Fruit fly (Drosophila melanogaster) whole organism, embryonic: ENCODE measurements around the gene ocn.

Experiments used
- CG10321 ChIP-seq: fragments of 200-800 bp; sonication (Bioruptor generic); IDR thresholded peaks from 2 replicates; pipeline ENCODE4 v1.3.6; 2022; ENCODE audit warnings: missing biosample characterization, missing genetic modification characterization
- CG11085 ChIP-seq: fragments of 200-800 bp; sonication (Bioruptor generic); IDR thresholded peaks from 2 replicates; pipeline ENCODE4 v1.3.6; 2022; ENCODE audit warnings: missing biosample characterization, missing genetic modification characterization
- CG12659 ChIP-seq: fragments of 200-800 bp; sonication (Bioruptor generic); optimal IDR thresholded peaks from 3 replicates; lab custom pipeline; 2017; ENCODE audit warnings: mild to moderate bottlenecking, missing biosample characterization, missing genetic modification reagents, missing genetic modification characterization
- CG12744 ChIP-seq: fragments of 200-800 bp; sonication (Bioruptor generic); optimal IDR thresholded peaks from 2 replicates; lab custom pipeline; 2016; ENCODE audit warnings: missing biosample characterization, missing genetic modification characterization
- CG13296 ChIP-seq: fragments of 200-800 bp; sonication (Bioruptor generic); optimal IDR thresholded peaks from 3 replicates; lab custom pipeline; 2018; ENCODE audit warnings: missing biosample characterization, mild to moderate bottlenecking, missing genetic modification characterization
- CG15011 ChIP-seq: fragments of 200-800 bp; sonication (Bioruptor generic); optimal IDR thresholded peaks from 3 replicates; lab custom pipeline; 2018; ENCODE audit warnings: missing biosample characterization, mild to moderate bottlenecking, missing genetic modification characterization
- CG16813 ChIP-seq: fragments of 200-800 bp; sonication (Bioruptor generic); IDR thresholded peaks from 3 replicates; pipeline ENCODE4 v1.3.6; 2022; ENCODE audit warnings: missing biosample characterization, missing genetic modification characterization; ENCODE audit not compliant: partially characterized antibody
- CG17385 ChIP-seq: fragments of 200-800 bp; sonication (Bioruptor generic); optimal IDR thresholded peaks from 3 replicates; lab custom pipeline; 2018; ENCODE audit warnings: missing biosample characterization, mild to moderate bottlenecking, missing genetic modification characterization
- CG17568 ChIP-seq: fragments of 200-800 bp; sonication (Bioruptor generic); optimal IDR thresholded peaks from 2 replicates; lab custom pipeline; 2018; ENCODE audit warnings: missing biosample characterization, mild to moderate bottlenecking, missing genetic modification characterization, moderate library complexity
- CG2199 ChIP-seq: fragments of 200-800 bp; sonication (Bioruptor generic); IDR thresholded peaks from 3 replicates; pipeline ENCODE4 v1.3.6; 2022; ENCODE audit warnings: missing biosample characterization, missing genetic modification characterization
- CG2712 ChIP-seq: fragments of 200-800 bp; optimal IDR thresholded peaks from 3 replicates; lab custom pipeline; 2019; ENCODE audit warnings: missing biosample characterization, mild to moderate bottlenecking, missing genetic modification characterization, moderate library complexity
- CG34376 ChIP-seq: fragments of 200-800 bp; sonication (Bioruptor generic); optimal IDR thresholded peaks from 2 replicates; lab custom pipeline; 2018; ENCODE audit warnings: missing biosample characterization, mild to moderate bottlenecking, missing genetic modification characterization
- CG4328 ChIP-seq: fragments of 200-800 bp; sonication (Bioruptor generic); optimal IDR thresholded peaks from 3 replicates; lab custom pipeline; 2017; ENCODE audit warnings: missing biosample characterization, missing genetic modification reagents, missing genetic modification characterization
- CG4854 ChIP-seq: fragments of 200-800 bp; sonication (Bioruptor generic); optimal IDR thresholded peaks from 2 replicates; lab custom pipeline; 2016; ENCODE audit warnings: missing biosample characterization, missing genetic modification characterization, inconsistent platforms
- CG7745 ChIP-seq: fragments of 200-800 bp; sonication (Bioruptor generic); optimal IDR thresholded peaks from 2 replicates; lab custom pipeline; 2018; ENCODE audit warnings: missing biosample characterization, mild to moderate bottlenecking, missing genetic modification characterization, moderate library complexity
- CG8924 ChIP-seq: fragments of 200-800 bp; optimal IDR thresholded peaks from 3 replicates; lab custom pipeline; 2019; ENCODE audit warnings: missing biosample characterization, mild to moderate bottlenecking, missing genetic modification characterization, moderate library complexity
- CG9932 ChIP-seq: fragments of 200-800 bp; sonication (Bioruptor generic); IDR thresholded peaks from 2 replicates; pipeline ENCODE4 v1.3.6; 2022; ENCODE audit warnings: missing biosample characterization, missing genetic modification characterization
- CrebB ChIP-seq: fragments of 200-800 bp; sonication (Bioruptor generic); optimal IDR thresholded peaks from 3 replicates; lab custom pipeline; 2018; ENCODE audit warnings: missing biosample characterization, mild to moderate bottlenecking, missing genetic modification characterization
- Dek ChIP-seq: fragments of 200-800 bp; sonication (Bioruptor generic); optimal IDR thresholded peaks from 3 replicates; lab custom pipeline; 2019; ENCODE audit warnings: missing biosample characterization, mild to moderate bottlenecking, missing genetic modification characterization, moderate library complexity
- Doc3 ChIP-seq: fragments of 200-800 bp; sonication (Bioruptor generic); IDR thresholded peaks from 3 replicates; pipeline ENCODE4 v1.3.6; 2022; ENCODE audit warnings: missing biosample characterization, missing genetic modification characterization; ENCODE audit not compliant: partially characterized antibody
- Dref ChIP-seq: fragments of 200-800 bp; sonication (Bioruptor generic); IDR thresholded peaks from 2 replicates; pipeline ENCODE4 v1.3.6; 2022; ENCODE audit warnings: missing biosample characterization, missing genetic modification characterization
- Ets65A ChIP-seq: fragments of 200-800 bp; sonication (Bioruptor generic); peaks from one replicate; lab custom pipeline; 2016; ENCODE audit warnings: missing biosample characterization, missing genetic modification characterization
- Hey ChIP-seq: fragments of 200-800 bp; sonication (Bioruptor generic); optimal IDR thresholded peaks from 3 replicates; lab custom pipeline; 2018; ENCODE audit warnings: missing biosample characterization, mild to moderate bottlenecking, missing genetic modification characterization
- HmgZ ChIP-seq: fragments of 200-800 bp; sonication (Bioruptor generic); optimal IDR thresholded peaks from 2 replicates; lab custom pipeline; 2018; ENCODE audit warnings: missing biosample characterization, mild to moderate bottlenecking, missing genetic modification characterization
- Hmx ChIP-seq: fragments of 200-800 bp; sonication (Bioruptor generic); optimal IDR thresholded peaks from 2 replicates; lab custom pipeline; 2016; ENCODE audit warnings: missing biosample characterization, missing genetic modification characterization
- Hr39 ChIP-seq: fragments of >200 bp; optimal IDR thresholded peaks from 2 replicates; lab custom pipeline; 2017
- Lhr ChIP-seq: fragments of 200-800 bp; sonication (Bioruptor generic); optimal IDR thresholded peaks from 3 replicates; lab custom pipeline; 2017; ENCODE audit warnings: mild to moderate bottlenecking, missing biosample characterization, missing genetic modification reagents, missing genetic modification characterization
- Mad ChIP-seq: fragments of 200-800 bp; sonication (Bioruptor generic); optimal IDR thresholded peaks from 2 replicates; lab custom pipeline; 2016; ENCODE audit warnings: missing biosample characterization, missing genetic modification characterization
- Myb ChIP-seq: fragments of 200-800 bp; sonication (Bioruptor generic); optimal IDR thresholded peaks from 2 replicates; lab custom pipeline; 2016; ENCODE audit warnings: missing biosample characterization, missing genetic modification characterization
- NFAT ChIP-seq: fragments of 200-800 bp; sonication (Bioruptor generic); IDR thresholded peaks from 2 replicates; pipeline ENCODE4 v1.3.6; 2022; ENCODE audit warnings: missing biosample characterization, missing genetic modification characterization
- Nf-YA ChIP-seq: fragments of 200-800 bp; sonication (Bioruptor generic); IDR thresholded peaks from 2 replicates; pipeline ENCODE4 v1.3.6; 2022; ENCODE audit warnings: missing biosample characterization, missing genetic modification characterization
- Rfx ChIP-seq: fragments of 200-800 bp; sonication (Bioruptor generic); IDR thresholded peaks from 2 replicates; pipeline ENCODE4 v1.3.6; 2022; ENCODE audit warnings: missing biosample characterization, missing genetic modification characterization
- Spps ChIP-seq: fragments of 200-800 bp; sonication (Bioruptor generic); optimal IDR thresholded peaks from 2 replicates; lab custom pipeline; 2018; ENCODE audit warnings: missing biosample characterization, mild to moderate bottlenecking, missing genetic modification characterization
- Stat92E ChIP-seq, 3 experiments: fragments of >200 bp in 2 of 3; fragments of 200-800 bp in 1 of 3; sonication (Bioruptor generic) in 1 of 3; optimal IDR thresholded peaks; 2 replicates each; lab custom pipeline; 2017 to 2019; ENCODE audit warnings: missing biosample characterization in 3 of 3, missing genetic modification characterization in 3 of 3, mild to moderate bottlenecking in 1 of 3, moderate library complexity in 1 of 3
- al ChIP-seq: fragments of 200-800 bp; sonication (Bioruptor generic); IDR thresholded peaks from 2 replicates; pipeline ENCODE4 v1.3.6; 2022; ENCODE audit warnings: missing biosample characterization, missing genetic modification characterization
- amos ChIP-seq: fragments of 200-800 bp; sonication (Bioruptor generic); IDR thresholded peaks from 2 replicates; pipeline ENCODE4 v1.3.6; 2022; ENCODE audit warnings: missing biosample characterization, missing genetic modification characterization; ENCODE audit not compliant: partially characterized antibody
- ash1 ChIP-seq: fragments of 200-800 bp; sonication (Bioruptor generic); optimal IDR thresholded peaks from 2 replicates; lab custom pipeline; 2018; ENCODE audit warnings: missing biosample characterization, mild to moderate bottlenecking, missing genetic modification characterization
- cg ChIP-seq: fragments of 200-800 bp; sonication (Bioruptor generic); optimal IDR thresholded peaks from 3 replicates; lab custom pipeline; 2019; ENCODE audit warnings: missing biosample characterization, mild to moderate bottlenecking, missing genetic modification characterization, moderate library complexity
- chm ChIP-seq: fragments of 200-800 bp; sonication (Bioruptor generic); IDR thresholded peaks from 2 replicates; pipeline ENCODE4 v1.3.6; 2022; ENCODE audit warnings: missing biosample characterization, missing genetic modification characterization
- dati ChIP-seq: fragments of 200-800 bp; sonication (Bioruptor generic); IDR thresholded peaks from 2 replicates; pipeline ENCODE4 v1.3.6; 2022; ENCODE audit warnings: missing biosample characterization, missing genetic modification characterization
- dimm ChIP-seq: fragments of 200-800 bp; sonication (Bioruptor generic); IDR thresholded peaks from 2 replicates; pipeline ENCODE4 v1.3.6; 2022; ENCODE audit warnings: missing biosample characterization, missing genetic modification characterization
- fd3F ChIP-seq: fragments of 200-800 bp; sonication (Bioruptor generic); optimal IDR thresholded peaks from 2 replicates; lab custom pipeline; 2018; ENCODE audit warnings: missing biosample characterization, mild to moderate bottlenecking, missing genetic modification characterization, moderate library complexity
- inv ChIP-seq: fragments of 200-800 bp; sonication (Bioruptor generic); IDR thresholded peaks from 2 replicates; pipeline ENCODE4 v1.3.6; 2022; ENCODE audit warnings: missing biosample characterization, missing genetic modification characterization; ENCODE audit not compliant: partially characterized antibody
- ken ChIP-seq: fragments of 200-800 bp; sonication (Bioruptor generic); IDR thresholded peaks from 3 replicates; pipeline ENCODE4 v1.3.6; 2022; ENCODE audit warnings: missing biosample characterization, missing genetic modification characterization
- lov ChIP-seq, 2 experiments: fragments of 200-800 bp in 1 of 2; fragments of >200 bp in 1 of 2; sonication (Bioruptor generic) in 1 of 2; IDR thresholded peaks in 1 of 2; optimal IDR thresholded peaks in 1 of 2; 2 replicates in 1 of 2; 3 replicates in 1 of 2; pipeline versions ENCODE4 v1.3.6 to Lab custom; 2017 to 2022; ENCODE audit warnings: missing biosample characterization in 1 of 2, missing genetic modification characterization in 1 of 2
- oc ChIP-seq: fragments of 200-800 bp; sonication (Bioruptor generic); optimal IDR thresholded peaks from 2 replicates; lab custom pipeline; 2018; ENCODE audit warnings: missing biosample characterization, mild to moderate bottlenecking, missing genetic modification characterization, moderate library complexity
- prd ChIP-seq, 3 experiments: fragments of >200 bp in 2 of 3; fragments of 200-800 bp in 1 of 3; sonication (Bioruptor generic) in 1 of 3; optimal IDR thresholded peaks in 2 of 3; IDR thresholded peaks in 1 of 3; 2 replicates in 2 of 3; 3 replicates in 1 of 3; pipeline versions ENCODE4 v1.3.6 to Lab custom; 2017 to 2022; ENCODE audit warnings: missing biosample characterization in 1 of 3, missing genetic modification characterization in 1 of 3
- ranshi ChIP-seq: fragments of 200-800 bp; sonication (Bioruptor generic); IDR thresholded peaks from 2 replicates; pipeline ENCODE4 v1.3.6; 2022; ENCODE audit warnings: missing biosample characterization, missing genetic modification characterization
- sens-2 ChIP-seq: fragments of 200-800 bp; sonication (Bioruptor generic); IDR thresholded peaks from 2 replicates; pipeline ENCODE4 v1.3.6; 2022; ENCODE audit warnings: missing biosample characterization, missing genetic modification characterization
- ttk ChIP-seq: fragments of 200-800 bp; sonication (Bioruptor generic); IDR thresholded peaks from 2 replicates; pipeline ENCODE4 v2.1.2; 2022; ENCODE audit warnings: missing biosample characterization, missing genetic modification characterization
- zf30C ChIP-seq: fragments of 200-800 bp; sonication (Bioruptor generic); optimal IDR thresholded peaks from 3 replicates; lab custom pipeline; 2018; ENCODE audit warnings: missing biosample characterization, mild to moderate bottlenecking, missing genetic modification characterization

The ocn gene

dm6 chr3R:30083215-30083614, 45.7 kb upstream of the ocn start (continued):
- no peak for TF ChIP-seq CG9932 (GFP tag; lab: Robert Waterston, UW)
- no peak for TF ChIP-seq al (GFP tag; lab: Robert Waterston, UW)
- TF ChIP-seq sens-2 (GFP tag; lab: Robert Waterston, UW): no peak
- TF ChIP-seq CG7745 (tag; lab: Kevin White, UChicago): no peak
- TF ChIP-seq CG2712: peak; percentile 12
- no peak for TF ChIP-seq Spps (tag; lab: Kevin White, UChicago)
- TF ChIP-seq CG34376: no peak
- no peak for TF ChIP-seq CG4328
- no peak for TF ChIP-seq CG17385
- no peak for TF ChIP-seq ash1
- TF ChIP-seq Rfx (GFP tag; lab: Robert Waterston, UW): 0 out of 2 replicates have a peak, but pooled peaks have one; percentile 15
- no peak for TF ChIP-seq oc (tag; lab: Kevin White, UChicago)
- no peak for TF ChIP-seq dimm (GFP tag; lab: Robert Waterston, UW)
- TF ChIP-seq CG10321 (GFP tag; lab: Robert Waterston, UW): no peak
- TF ChIP-seq Stat92E (GFP tag; optimal IDR thresholded peaks at IDR 0.05; lab: Kevin White, UChicago): no peak
- TF ChIP-seq ranshi (GFP tag; lab: Robert Waterston, UW): no peak
- TF ChIP-seq CG16813 (GFP tag; lab: Robert Waterston, UW): no peak
- no peak for TF ChIP-seq CrebB (tag; lab: Kevin White, UChicago)
- no peak for TF ChIP-seq cg
- TF ChIP-seq Myb: no peak
- TF ChIP-seq prd (optimal IDR thresholded peaks at IDR 0.05; lab: Kevin White, UChicago): no peak
- peak; percentile 26; the same call in 1 of the 3 replicates for TF ChIP-seq prd (GFP tag; IDR thresholded peaks at IDR 0.05; lab: Robert Waterston, UW)
- TF ChIP-seq Mad: no peak
- TF ChIP-seq zf30C (GFP tag; lab: Kevin White, UChicago): no peak
- no peak for TF ChIP-seq fd3F (GFP tag; lab: Kevin White, UChicago)
- TF ChIP-seq CG15011 (GFP tag; lab: Kevin White, UChicago): no peak
- no peak for TF ChIP-seq CG11085 (GFP tag; lab: Robert Waterston, UW)
- TF ChIP-seq amos: no peak
- peak; percentile 81 for TF ChIP-seq Ets65A (GFP tag; lab: Kevin White, UChicago)
- TF ChIP-seq CG8924 (tag; lab: Kevin White, UChicago): no peak
- TF ChIP-seq inv (GFP tag; lab: Robert Waterston, UW): no peak
- no peak for TF ChIP-seq Dref (GFP tag; lab: Robert Waterston, UW)
- TF ChIP-seq Hr39 (lab: Kevin White, UChicago): no peak
- no peak for TF ChIP-seq ttk (GFP tag; lab: Robert Waterston, UW)
- no peak for TF ChIP-seq CG12744 (GFP tag; lab: Kevin White, UChicago)
- no peak for TF ChIP-seq NFAT
- no peak for TF ChIP-seq chm (GFP tag; lab: Robert Waterston, UW)
- TF ChIP-seq CG17568: no peak
- TF ChIP-seq Lhr (GFP tag; lab: Kevin White, UChicago): no peak
- no peak for TF ChIP-seq Hmx (GFP tag; lab: Kevin White, UChicago)
- no peak for TF ChIP-seq dati
- TF ChIP-seq HmgZ (tag; lab: Kevin White, UChicago): no peak
- no peak for TF ChIP-seq CG13296 (GFP tag; lab: Kevin White, UChicago)
- no peak for TF ChIP-seq lov (optimal IDR thresholded peaks at IDR 0.05; lab: Kevin White, UChicago)
- no peak for TF ChIP-seq lov (GFP tag; IDR thresholded peaks at IDR 0.05; lab: Robert Waterston, UW)
- TF ChIP-seq Nf-YA (GFP tag; lab: Robert Waterston, UW): no peak
- no peak for TF ChIP-seq Hey
- TF ChIP-seq CG4854 (GFP tag; lab: Kevin White, UChicago): no peak
- TF ChIP-seq Dek (tag; lab: Kevin White, UChicago): no peak
- no peak for TF ChIP-seq CG12659
- no peak for TF ChIP-seq CG2199
- no peak for TF ChIP-seq ken (GFP tag; lab: Robert Waterston, UW)
- no peak for TF ChIP-seq Doc3 (GFP tag; lab: Robert Waterston, UW)
